Worm (Caenorhabditis elegans) whole organism, young adult: ENCODE results near the gene ttr-30.

Source experiments
- B0019.2 ChIP-seq: fragments of 200-800 bp; sonication (Bioruptor generic); conservative IDR thresholded peaks from 2 replicates; pipeline ENCODE4 v1.3.6; 2022; ENCODE audit warnings: missing genetic modification reagents, missing genetic modification characterization, missing compliant biosample characterization
- B0035.1 ChIP-seq: sonication (generic microtip); optimal IDR thresholded peaks from 2 replicates; lab custom pipeline; 2016; ENCODE audit warnings: missing genetic modification characterization, mild to moderate bottlenecking, missing compliant biosample characterization, missing genotype, missing genetic modification reagents
- B0261.1 ChIP-seq: sonication (generic microtip); optimal IDR thresholded peaks from 2 replicates; lab custom pipeline; 2016; ENCODE audit warnings: mild to moderate bottlenecking, missing genetic modification characterization, moderate library complexity, missing compliant biosample characterization
- C06A6.2 ChIP-seq: fragments of 200-800 bp; sonication (Bioruptor generic); conservative IDR thresholded peaks from 2 replicates; pipeline ENCODE4 v1.3.6; 2022; ENCODE audit warnings: missing genetic modification characterization, missing compliant biosample characterization
- F23B12.7 ChIP-seq: sonication (generic microtip); optimal IDR thresholded peaks from 2 replicates; lab custom pipeline; 2017; ENCODE audit warnings: missing genetic modification characterization, mild to moderate bottlenecking, missing compliant biosample characterization, antibody characterized with exemption, moderate library complexity; ENCODE audit not compliant: insufficient read depth
- F57A8.1 ChIP-seq: fragments of 200-800 bp; sonication (Bioruptor generic); optimal IDR thresholded peaks from 2 replicates; lab custom pipeline; 2018; ENCODE audit warnings: mild to moderate bottlenecking, missing genetic modification characterization, moderate library complexity, missing compliant biosample characterization
- K11D2.4 ChIP-seq: fragments of 200-800 bp; sonication (Bioruptor generic); IDR thresholded peaks from 2 replicates; pipeline ENCODE4 v1.3.6; 2022; ENCODE audit warnings: missing genetic modification reagents, missing genetic modification characterization, missing compliant biosample characterization
- K12H6.12 ChIP-seq: fragments of 200-800 bp; sonication (Bioruptor generic); optimal IDR thresholded peaks from 2 replicates; lab custom pipeline; 2018; ENCODE audit warnings: mild to moderate bottlenecking, missing genetic modification characterization, missing compliant biosample characterization
- Y53G8AR.9 ChIP-seq: fragments of 200-800 bp; sonication (Bioruptor generic); conservative IDR thresholded peaks from 2 replicates; pipeline ENCODE4 v1.3.6; 2022; ENCODE audit warnings: missing genetic modification reagents, missing genetic modification characterization, missing compliant biosample characterization
- Y56A3A.18 ChIP-seq: fragments of 200-800 bp; sonication (Bioruptor generic); IDR thresholded peaks from 2 replicates; pipeline ENCODE4 v1.3.6; 2022; ENCODE audit warnings: missing genetic modification reagents, missing genetic modification characterization, missing compliant biosample characterization
- Y95B8A.8 ChIP-seq: fragments of 200-800 bp; sonication (Bioruptor generic); IDR thresholded peaks from 2 replicates; pipeline ENCODE4 v1.3.6; 2022; ENCODE audit warnings: missing genetic modification reagents, missing genetic modification characterization, missing compliant biosample characterization
- attf-5 ChIP-seq: fragments of 200-800 bp; sonication (Bioruptor generic); optimal IDR thresholded peaks from 2 replicates; lab custom pipeline; 2018; ENCODE audit warnings: mild to moderate bottlenecking, missing genetic modification characterization, missing compliant biosample characterization
- ccch-3 ChIP-seq: fragments of 200-800 bp; sonication (Bioruptor generic); optimal IDR thresholded peaks from 2 replicates; lab custom pipeline; 2018; ENCODE audit warnings: mild to moderate bottlenecking, missing genetic modification characterization, missing compliant biosample characterization
- ceh-27 ChIP-seq: fragments of 200-800 bp; sonication (Bioruptor generic); optimal IDR thresholded peaks from 2 replicates; lab custom pipeline; 2018; ENCODE audit warnings: mild to moderate bottlenecking, missing genetic modification characterization, moderate library complexity, missing compliant biosample characterization
- ceh-40 ChIP-seq: fragments of 200-800 bp; sonication (Bioruptor generic); IDR thresholded peaks from 2 replicates; pipeline ENCODE4 v1.3.6; 2022; ENCODE audit warnings: missing genetic modification characterization, missing compliant biosample characterization
- ceh-58 ChIP-seq: fragments of 200-800 bp; sonication (Bioruptor generic); IDR thresholded peaks from 2 replicates; pipeline ENCODE4 v1.3.6; 2022; ENCODE audit warnings: missing genetic modification characterization, missing compliant biosample characterization
- ceh-79 ChIP-seq: sonication (generic microtip); optimal IDR thresholded peaks from 2 replicates; lab custom pipeline; 2017; ENCODE audit warnings: mild to moderate bottlenecking, missing genetic modification characterization, missing compliant biosample characterization
- dox-1 ChIP-seq: fragments of 200-800 bp; sonication (Bioruptor generic); IDR thresholded peaks from 2 replicates; pipeline ENCODE4 v1.3.6; 2022; ENCODE audit warnings: missing genetic modification reagents, missing genetic modification characterization, missing compliant biosample characterization
- efl-1 ChIP-seq: fragments of 150-350 bp; optimal IDR thresholded peaks from 2 replicates; lab custom pipeline; 2014; ENCODE audit warnings: missing biosample characterization, missing genetic modification reagents, missing genetic modification characterization
- egl-44 ChIP-seq: fragments of 200-800 bp; sonication (Bioruptor generic); IDR thresholded peaks from 2 replicates; pipeline ENCODE4 v1.3.6; 2022; ENCODE audit warnings: missing genetic modification reagents, missing genetic modification characterization, missing compliant biosample characterization
- egrh-3 ChIP-seq: fragments of 200-800 bp; sonication (Bioruptor generic); IDR thresholded peaks from 2 replicates; pipeline ENCODE4 v1.3.6; 2022; ENCODE audit warnings: missing genetic modification reagents, missing genetic modification characterization, missing compliant biosample characterization
- ekl-4 ChIP-seq: fragments of 200-800 bp; sonication (Bioruptor generic); IDR thresholded peaks from 2 replicates; pipeline ENCODE4 v1.3.6; 2022; ENCODE audit warnings: missing genetic modification reagents, missing genetic modification characterization, missing compliant biosample characterization
- ets-4 ChIP-seq: fragments of 200-800 bp; sonication (Bioruptor generic); optimal IDR thresholded peaks from 2 replicates; lab custom pipeline; 2018; ENCODE audit warnings: mild to moderate bottlenecking, missing genetic modification characterization, missing compliant biosample characterization
- hlh-26 ChIP-seq: fragments of 200-800 bp; sonication (Bioruptor generic); conservative IDR thresholded peaks from 2 replicates; pipeline ENCODE4 v1.3.6; 2022; ENCODE audit warnings: missing genetic modification reagents, missing genetic modification characterization, missing compliant biosample characterization
- hrde-1 ChIP-seq: sonication (generic microtip); optimal IDR thresholded peaks from 2 replicates; lab custom pipeline; 2016; ENCODE audit warnings: missing genetic modification characterization, mild to moderate bottlenecking, missing compliant biosample characterization, moderate library complexity, missing genotype, missing genetic modification reagents, borderline replicate concordance
- madf-10 ChIP-seq: sonication (generic microtip); optimal IDR thresholded peaks from 2 replicates; lab custom pipeline; 2016; ENCODE audit warnings: mild to moderate bottlenecking, missing genetic modification characterization, missing compliant biosample characterization
- madf-3 ChIP-seq: fragments of 200-800 bp; sonication (Bioruptor generic); IDR thresholded peaks from 2 replicates; pipeline ENCODE4 v1.3.6; 2022; ENCODE audit warnings: missing genetic modification reagents, missing genetic modification characterization, missing compliant biosample characterization
- madf-6 ChIP-seq: fragments of 200-800 bp; sonication (Bioruptor generic); IDR thresholded peaks from 2 replicates; pipeline ENCODE4 v1.3.6; 2022; ENCODE audit warnings: missing genetic modification reagents, missing genetic modification characterization, missing compliant biosample characterization
- mel-28 ChIP-seq: sonication (generic microtip); optimal IDR thresholded peaks from 2 replicates; lab custom pipeline; 2016; ENCODE audit warnings: borderline replicate concordance, mild to moderate bottlenecking, missing genetic modification characterization, missing compliant biosample characterization
- nfya-2 ChIP-seq: fragments of 200-800 bp; sonication (Bioruptor generic); IDR thresholded peaks from 2 replicates; pipeline ENCODE4 v1.3.6; 2022; ENCODE audit warnings: missing genetic modification reagents, missing genetic modification characterization, missing compliant biosample characterization
- nhr-27 ChIP-seq: fragments of 200-800 bp; sonication (Bioruptor generic); optimal IDR thresholded peaks from 2 replicates; lab custom pipeline; 2018; ENCODE audit warnings: mild to moderate bottlenecking, missing genetic modification characterization, moderate library complexity, missing compliant biosample characterization
- nhr-80 ChIP-seq: sonication (generic microtip); optimal IDR thresholded peaks from 2 replicates; lab custom pipeline; 2016; ENCODE audit warnings: missing genetic modification characterization, missing compliant biosample characterization
- pha-4 ChIP-seq: fragments of 150-350 bp; sonication (generic microtip); optimal IDR thresholded peaks from 2 replicates; lab custom pipeline; 2014; ENCODE audit warnings: missing biosample characterization, missing genetic modification reagents, missing genetic modification characterization
- rcor-1 ChIP-seq: fragments of 200-800 bp; sonication (Bioruptor generic); IDR thresholded peaks from 2 replicates; pipeline ENCODE4 v1.3.6; 2022; ENCODE audit warnings: missing genetic modification reagents, missing genetic modification characterization, missing compliant biosample characterization
- rec-8 ChIP-seq, 2 experiments: sonication (generic microtip); optimal IDR thresholded peaks; 2 replicates each; lab custom pipeline; 2016; ENCODE audit warnings: mild to moderate bottlenecking in 2 of 2, missing genetic modification characterization in 2 of 2, missing genetic modification reagents in 2 of 2, missing genotype in 2 of 2, missing biosample characterization in 1 of 2, missing compliant biosample characterization in 1 of 2, moderate library complexity in 1 of 2
- repo-1 ChIP-seq: sonication (generic microtip); optimal IDR thresholded peaks from 2 replicates; lab custom pipeline; 2017; ENCODE audit warnings: mild to moderate bottlenecking, missing genetic modification characterization, missing compliant biosample characterization
- snpc-1.1 ChIP-seq: sonication (generic microtip); optimal IDR thresholded peaks from 2 replicates; lab custom pipeline; 2017; ENCODE audit warnings: missing genetic modification characterization, mild to moderate bottlenecking, missing compliant biosample characterization, antibody characterized with exemption, moderate library complexity, missing genotype, missing genetic modification reagents; ENCODE audit not compliant: insufficient read depth
- snpc-4 ChIP-seq, 5 experiments: fragments of 150-350 bp in 1 of 5; sonication (generic microtip) in 4 of 5; optimal IDR thresholded peaks; 2 replicates each; lab custom pipeline; 2014 to 2018; ENCODE audit warnings: missing genetic modification characterization in 5 of 5, missing biosample characterization in 3 of 5, antibody characterized with exemption in 2 of 5, mild to moderate bottlenecking in 2 of 5, missing compliant biosample characterization in 2 of 5, missing genotype in 2 of 5, moderate library complexity in 2 of 5, missing genetic modification reagents in 1 of 5
- somi-1 ChIP-seq: fragments of 200-800 bp; sonication (Bioruptor generic); optimal IDR thresholded peaks from 2 replicates; lab custom pipeline; 2018; ENCODE audit warnings: mild to moderate bottlenecking, missing genetic modification characterization, missing compliant biosample characterization
- sptf-2 ChIP-seq: fragments of 200-800 bp; sonication (Bioruptor generic); optimal IDR thresholded peaks from 2 replicates; lab custom pipeline; 2018; ENCODE audit warnings: mild to moderate bottlenecking, missing genetic modification characterization, missing compliant biosample characterization
- unc-130 ChIP-seq: sonication (generic microtip); optimal IDR thresholded peaks from 2 replicates; lab custom pipeline; 2016; ENCODE audit warnings: missing genetic modification reagents, missing genetic modification characterization, missing compliant biosample characterization
- unc-62 ChIP-seq: fragments of 150-350 bp; optimal IDR thresholded peaks from 2 replicates; lab custom pipeline; 2014; ENCODE audit warnings: missing biosample characterization, missing genetic modification reagents, missing genetic modification characterization
- zfh-2 ChIP-seq: fragments of 200-800 bp; sonication (Bioruptor generic); conservative IDR thresholded peaks from 2 replicates; pipeline ENCODE4 v1.3.6; 2022; ENCODE audit warnings: missing genetic modification reagents, missing genetic modification characterization, missing compliant biosample characterization
- ztf-18 ChIP-seq: sonication (generic microtip); optimal IDR thresholded peaks from 2 replicates; lab custom pipeline; 2016; ENCODE audit warnings: missing genotype, mild to moderate bottlenecking, missing genetic modification characterization, missing compliant biosample characterization
- ztf-22 ChIP-seq: fragments of 200-800 bp; sonication (Bioruptor generic); optimal IDR thresholded peaks from 2 replicates; lab custom pipeline; 2018; ENCODE audit warnings: mild to moderate bottlenecking, missing genetic modification characterization, moderate library complexity, missing compliant biosample characterization

Gene ttr-30

ce11 chrX:7323604-7324003, 7.1 kb upstream of the ttr-30 start (continued):
- TF ChIP-seq ccch-3 (GFP tag; lab: Kevin White, UChicago) (no peak), unc-130 (no peak), hrde-1 (tag; lab: Kevin White, UChicago) (peak; percentile 44), F57A8.1 (peak; percentile 8), nhr-27 (tag; lab: Kevin White, UChicago) (no peak), Y53G8AR.9 (GFP tag; lab: Robert Waterston, UW) (no peak), efl-1 (GFP tag; lab: Kevin White, UChicago) (no peak), zfh-2 (GFP tag; lab: Robert Waterston, UW) (no peak), attf-5 (GFP tag; lab: Kevin White, UChicago) (peak; percentile 44), pha-4 (no peak), snpc-4 (GFP tag; optimal IDR thresholded peaks at IDR 0.05; lab: Kevin White, UChicago) (peak; percentile 77), snpc-4 (tag; optimal IDR thresholded peaks at IDR 0.05; lab: Kevin White, UChicago) (peak in 3 of 4 experiments; percentile 62 to 80 (median 79)), ceh-27 (GFP tag; lab: Kevin White, UChicago) (peak; percentile 11), repo-1 (tag; lab: Kevin White, UChicago) (no peak), K12H6.12 (tag; lab: Kevin White, UChicago) (peak; percentile 0), B0019.2 (GFP tag; lab: Robert Waterston, UW) (no peak), madf-6 (peak; percentile 39; the same call in 1 of the 2 replicates), F23B12.7 (peak; percentile 46), ceh-58 (no peak), hlh-26 (GFP tag; lab: Robert Waterston, UW) (no peak), nfya-2 (GFP tag; lab: Robert Waterston, UW) (no peak), madf-3 (GFP tag; lab: Robert Waterston, UW) (0 out of 2 replicates have a peak, but pooled peaks have one; percentile 63), ceh-79 (no peak), mel-28 (tag; lab: Kevin White, UChicago) (no peak), somi-1 (GFP tag; lab: Kevin White, UChicago) (peak; percentile 14), egl-44 (GFP tag; lab: Robert Waterston, UW) (peak; percentile 75), ztf-18 (tag; lab: Kevin White, UChicago) (peak; percentile 61), madf-10 (tag; lab: Kevin White, UChicago) (peak; percentile 50), ceh-40 (peak; percentile 88), B0261.1 (peak; percentile 88), Y95B8A.8 (no peak), rec-8 (tag; optimal IDR thresholded peaks at IDR 0.05; lab: Kevin White, UChicago) (peak; percentile 8 to 79), unc-62 (GFP tag; lab: Kevin White, UChicago) (no peak), K11D2.4 (GFP tag; lab: Robert Waterston, UW) (no peak), ztf-22 (GFP tag; lab: Kevin White, UChicago) (peak; percentile 21), sptf-2 (GFP tag; lab: Kevin White, UChicago) (peak; percentile 36), Y56A3A.18 (peak; percentile 82), snpc-1.1 (tag; lab: Kevin White, UChicago) (peak; percentile 82), rcor-1 (GFP tag; lab: Robert Waterston, UW) (peak; percentile 60), B0035.1 (tag; lab: Kevin White, UChicago) (peak; percentile 29), C06A6.2 (GFP tag; lab: Robert Waterston, UW) (no peak), egrh-3 (GFP tag; lab: Robert Waterston, UW) (no peak), dox-1 (GFP tag; lab: Robert Waterston, UW) (no peak; the same call in 1 of the 2 replicates), ets-4 (GFP tag; lab: Kevin White, UChicago) (peak; percentile 18), ekl-4 (GFP tag; lab: Robert Waterston, UW) (peak; percentile 37; the same call in 1 of the 2 replicates), nhr-80 (tag; lab: Kevin White, UChicago) (peak; percentile 45)
